Fruit fly (Drosophila melanogaster): Measurements from ENCODE around the gene Ms.

dm6 chr3R:24348420-24349190 lies 7.3 kb downstream of the Ms start, which contains the start of the genes CG5746 and CG6454:
- TF ChIP-seq Pif1A (GFP tag; optimal IDR thresholded peaks at IDR 0.05) (no peak), CG13204 (GFP tag; optimal IDR thresholded peaks at IDR 0.05) (no peak), fd96Ca (GFP tag; IDR thresholded peaks at IDR 0.05) (no peak), EcR (GFP tag; optimal IDR thresholded peaks at IDR 0.05) (no peak), Pif1B (GFP tag; optimal IDR thresholded peaks at IDR 0.05) (no peak), D1 (tag; optimal IDR thresholded peaks at IDR 0.05) (no peak), CG12605 (GFP tag; IDR thresholded peaks at IDR 0.05) (no peak), CG34367 (tag; optimal IDR thresholded peaks at IDR 0.05) (no peak), CG10348 (GFP tag; IDR thresholded peaks at IDR 0.05) (no peak), CG8159 (tag; optimal IDR thresholded peaks at IDR 0.05) (no peak), CG14655 (GFP tag; optimal IDR thresholded peaks at IDR 0.05) (no peak), CG4496 (GFP tag; IDR thresholded peaks at IDR 0.05) (0 out of 3 replicates have a peak, but pooled peaks have one; percentile 12), CG32121 (GFP tag; IDR thresholded peaks at IDR 0.05) (no peak), CG17806 (tag; optimal IDR thresholded peaks at IDR 0.05) (no peak)
